Worm (Caenorhabditis elegans) whole organism, L2 larva: ENCODE measurements around the gene pigq-1.

Experiments used
- C34F6.9 ChIP-seq: fragments of 150-350 bp; optimal IDR thresholded peaks from 2 replicates; lab custom pipeline; 2014; ENCODE audit warnings: missing biosample characterization, missing genetic modification characterization
- F13H6.1 ChIP-seq: sonication (generic microtip); optimal IDR thresholded peaks from 2 replicates; lab custom pipeline; 2016; ENCODE audit warnings: missing genetic modification characterization, missing compliant biosample characterization
- Y55F3AM.14 ChIP-seq: fragments of 200-800 bp; sonication (Bioruptor generic); optimal IDR thresholded peaks from 2 replicates; lab custom pipeline; 2018; ENCODE audit warnings: mild to moderate bottlenecking, missing genetic modification characterization, missing compliant biosample characterization
- ZK546.5 ChIP-seq: sonication (generic microtip); optimal IDR thresholded peaks from 2 replicates; lab custom pipeline; 2017; ENCODE audit warnings: missing biosample characterization, missing genetic modification characterization
- alr-1 ChIP-seq: fragments of 150-350 bp; optimal IDR thresholded peaks from 2 replicates; lab custom pipeline; 2014; ENCODE audit warnings: missing biosample characterization, missing genetic modification characterization
- aly-2 ChIP-seq: fragments of 150-350 bp; optimal IDR thresholded peaks from 2 replicates; lab custom pipeline; 2014; ENCODE audit warnings: missing biosample characterization, missing genetic modification characterization
- ama-1 ChIP-seq: fragments of 150-350 bp; optimal IDR thresholded peaks from 2 replicates; lab custom pipeline; 2018; ENCODE audit warnings: inconsistent platforms
- blmp-1 ChIP-seq: sonication (generic microtip); optimal IDR thresholded peaks from 2 replicates; lab custom pipeline; 2017; ENCODE audit warnings: missing genetic modification characterization, mild to moderate bottlenecking, missing compliant biosample characterization, antibody characterized with exemption, moderate library complexity; ENCODE audit not compliant: insufficient read depth
- ceh-16 ChIP-seq: fragments of 150-350 bp; optimal IDR thresholded peaks from 2 replicates; lab custom pipeline; 2014; ENCODE audit warnings: missing biosample characterization, missing genetic modification characterization
- ceh-82 ChIP-seq: fragments of 150-350 bp; optimal IDR thresholded peaks from 2 replicates; lab custom pipeline; 2014; ENCODE audit warnings: missing biosample characterization, missing genetic modification characterization
- crh-2 ChIP-seq: sonication (generic microtip); optimal IDR thresholded peaks from 2 replicates; lab custom pipeline; 2017; ENCODE audit warnings: missing biosample characterization, missing genetic modification characterization
- egl-27 ChIP-seq: sonication (generic microtip); optimal IDR thresholded peaks from 3 replicates; lab custom pipeline; 2017; ENCODE audit warnings: missing biosample characterization, missing genetic modification reagents, missing genetic modification characterization
- elt-1 ChIP-seq: fragments of 150-350 bp; optimal IDR thresholded peaks from 2 replicates; lab custom pipeline; 2014; ENCODE audit warnings: missing biosample characterization, missing genetic modification characterization
- elt-3 ChIP-seq: sonication (generic microtip); optimal IDR thresholded peaks from 2 replicates; lab custom pipeline; 2017; ENCODE audit warnings: missing biosample characterization, missing genetic modification characterization
- fos-1 ChIP-seq: fragments of 150-350 bp; optimal IDR thresholded peaks from 2 replicates; lab custom pipeline; 2014; ENCODE audit warnings: missing biosample characterization, missing genetic modification characterization
- gmeb-1 ChIP-seq: fragments of 150-350 bp; optimal IDR thresholded peaks from 2 replicates; lab custom pipeline; 2014; ENCODE audit warnings: missing biosample characterization, missing genetic modification characterization
- lin-11 ChIP-seq: fragments of 150-350 bp; sonication (generic microtip); optimal IDR thresholded peaks from 2 replicates; lab custom pipeline; 2014; ENCODE audit warnings: missing biosample characterization, missing genetic modification characterization, inconsistent platforms, mixed read lengths
- lin-13 ChIP-seq: fragments of 150-350 bp; optimal IDR thresholded peaks from 2 replicates; lab custom pipeline; 2014; ENCODE audit warnings: missing biosample characterization, missing genetic modification reagents, missing genetic modification characterization
- lin-39 ChIP-seq: fragments of 150-350 bp; optimal IDR thresholded peaks from 2 replicates; lab custom pipeline; 2014; ENCODE audit warnings: missing biosample characterization, missing genetic modification reagents, missing genetic modification characterization
- lsy-2 ChIP-seq, 2 experiments: fragments of 150-350 bp in 1 of 2; sonication (generic microtip) in 1 of 2; optimal IDR thresholded peaks; 2 replicates each; lab custom pipeline; 2014 to 2017; ENCODE audit warnings: missing biosample characterization in 2 of 2, missing genetic modification characterization in 2 of 2
- mbf-1 ChIP-seq: sonication (generic microtip); optimal IDR thresholded peaks from 2 replicates; lab custom pipeline; 2017; ENCODE audit warnings: missing biosample characterization, missing genetic modification characterization
- mdl-1 ChIP-seq, 2 experiments: fragments of 150-350 bp in 1 of 2; sonication (generic microtip) in 1 of 2; optimal IDR thresholded peaks; 2 replicates each; lab custom pipeline; 2017; ENCODE audit warnings: missing biosample characterization in 2 of 2, missing genetic modification characterization in 2 of 2
- nhr-11 ChIP-seq: fragments of 150-350 bp; optimal IDR thresholded peaks from 2 replicates; lab custom pipeline; 2014; ENCODE audit warnings: missing biosample characterization, missing genetic modification characterization
- nhr-12 ChIP-seq: fragments of 150-350 bp; optimal IDR thresholded peaks from 2 replicates; lab custom pipeline; 2014; ENCODE audit warnings: missing biosample characterization, missing genetic modification characterization
- nhr-21 ChIP-seq: fragments of 150-350 bp; optimal IDR thresholded peaks from 2 replicates; lab custom pipeline; 2014; ENCODE audit warnings: missing biosample characterization, missing genetic modification characterization
- nhr-23 ChIP-seq: fragments of 150-350 bp; optimal IDR thresholded peaks from 2 replicates; lab custom pipeline; 2014; ENCODE audit warnings: missing biosample characterization, missing genetic modification reagents, missing genetic modification characterization
- nhr-237 ChIP-seq: fragments of 150-350 bp; optimal IDR thresholded peaks from 2 replicates; lab custom pipeline; 2014; ENCODE audit warnings: missing biosample characterization, missing genetic modification characterization
- nhr-25 ChIP-seq: fragments of 150-350 bp; sonication (generic microtip); optimal IDR thresholded peaks from 3 replicates; lab custom pipeline; 2014; ENCODE audit warnings: missing biosample characterization, missing genetic modification characterization
- nhr-6 ChIP-seq: fragments of 150-350 bp; optimal IDR thresholded peaks from 2 replicates; lab custom pipeline; 2014; ENCODE audit warnings: missing biosample characterization, missing genetic modification characterization
- nhr-77 ChIP-seq: fragments of 150-350 bp; optimal IDR thresholded peaks from 2 replicates; lab custom pipeline; 2014; ENCODE audit warnings: missing biosample characterization, missing genetic modification characterization
- sem-4 ChIP-seq: fragments of 150-350 bp; optimal IDR thresholded peaks from 2 replicates; lab custom pipeline; 2014; ENCODE audit warnings: missing biosample characterization, missing genetic modification reagents, missing genetic modification characterization
- skn-1 ChIP-seq: sonication (generic microtip); optimal IDR thresholded peaks from 2 replicates; lab custom pipeline; 2017; ENCODE audit warnings: missing biosample characterization, missing genetic modification characterization
- sma-3 ChIP-seq: sonication (generic microtip); optimal IDR thresholded peaks from 2 replicates; lab custom pipeline; 2016; ENCODE audit warnings: missing genetic modification reagents, missing genetic modification characterization, missing compliant biosample characterization
- sma-9 ChIP-seq, 2 experiments: fragments of 150-350 bp in 1 of 2; sonication (generic microtip) in 1 of 2; optimal IDR thresholded peaks; 2 replicates each; lab custom pipeline; 2014 to 2016; ENCODE audit warnings: missing genetic modification characterization in 2 of 2, mild to moderate bottlenecking in 1 of 2, missing biosample characterization in 1 of 2, missing compliant biosample characterization in 1 of 2, missing genetic modification reagents in 1 of 2, moderate library complexity in 1 of 2
- unc-55 ChIP-seq: fragments of 150-350 bp; sonication (generic microtip); optimal IDR thresholded peaks from 3 replicates; lab custom pipeline; 2014; ENCODE audit warnings: missing biosample characterization, missing genetic modification reagents, missing genetic modification characterization
- unc-62 ChIP-seq: fragments of 150-350 bp; optimal IDR thresholded peaks from 2 replicates; lab custom pipeline; 2014; ENCODE audit warnings: missing biosample characterization, missing genetic modification reagents, missing genetic modification characterization
- zag-1 ChIP-seq: fragments of 150-350 bp; optimal IDR thresholded peaks from 2 replicates; lab custom pipeline; 2014; ENCODE audit warnings: missing biosample characterization, missing genetic modification characterization
- ztf-1 ChIP-seq: fragments of 200-800 bp; sonication (Bioruptor generic); conservative IDR thresholded peaks from 2 replicates; pipeline ENCODE4 v1.3.6; 2022; ENCODE audit warnings: missing genetic modification characterization, missing compliant biosample characterization

The pigq-1 gene

ce11 chrIV:11105724-11106123 is 41.3 kb downstream of the pigq-1 start, which contains the start of gene srlf-24:
srlf-24 (minus strand) TSS chrIV:11105824.
- TF ChIP-seq blmp-1 (tag; lab: Kevin White, UChicago) (no peak), sma-3 (no peak), ceh-16 (tag; lab: Kevin White, UChicago) (no peak), skn-1 (no peak), crh-2 (tag; lab: Kevin White, UChicago) (no peak), alr-1 (tag; lab: Kevin White, UChicago) (no peak), unc-55 (GFP tag; lab: Kevin White, UChicago) (no peak), ama-1 (lab: Kevin White, UChicago) (no peak), ZK546.5 (tag; lab: Kevin White, UChicago) (no peak), lin-13 (no peak), nhr-11 (tag; lab: Kevin White, UChicago) (no peak), aly-2 (no peak), ztf-1 (GFP tag; lab: Robert Waterston, UW) (no peak), lin-39 (tag; lab: Kevin White, UChicago) (no peak), fos-1 (tag; lab: Kevin White, UChicago) (no peak), elt-1 (tag; lab: Kevin White, UChicago) (no peak), gmeb-1 (tag; lab: Kevin White, UChicago) (no peak), F13H6.1 (tag; lab: Kevin White, UChicago) (no peak), sem-4 (tag; lab: Kevin White, UChicago) (no peak)

- TF ChIP-seq F13H6.1 (tag; lab: Kevin White, UChicago) (no peak), egl-27 (tag; lab: Kevin White, UChicago) (no peak), nhr-21 (tag; lab: Kevin White, UChicago) (no peak), nhr-237 (tag; lab: Kevin White, UChicago) (no peak), nhr-77 (tag; lab: Kevin White, UChicago) (no peak), lin-39 (tag; lab: Kevin White, UChicago) (no peak)
Observed at ce11 chrIV:11103501-11103900, 43.5 kb downstream of the pigq-1 start.

ce11 chrIV:11102608-11103007 is 44.4 kb downstream of the pigq-1 start, which contains the start of gene srlf-17:
srlf-17 (minus strand) TSS chrIV:11102708.
- TF ChIP-seq nhr-25 (tag; lab: Kevin White, UChicago) = no peak
- TF ChIP-seq ceh-82 = no peak
- TF ChIP-seq aly-2 = no peak
- TF ChIP-seq lin-11 (tag; lab: Kevin White, UChicago) = no peak
- TF ChIP-seq sma-9 (GFP tag; optimal IDR thresholded peaks at IDR 0.05; lab: Kevin White, UChicago) = no peak
- no peak for TF ChIP-seq sma-9 (tag; optimal IDR thresholded peaks at IDR 0.05; lab: Kevin White, UChicago)
- no peak for TF ChIP-seq nhr-11 (tag; lab: Kevin White, UChicago)
- no peak for TF ChIP-seq lsy-2 (tag; optimal IDR thresholded peaks at IDR 0.05; lab: Kevin White, UChicago)

DNA sequence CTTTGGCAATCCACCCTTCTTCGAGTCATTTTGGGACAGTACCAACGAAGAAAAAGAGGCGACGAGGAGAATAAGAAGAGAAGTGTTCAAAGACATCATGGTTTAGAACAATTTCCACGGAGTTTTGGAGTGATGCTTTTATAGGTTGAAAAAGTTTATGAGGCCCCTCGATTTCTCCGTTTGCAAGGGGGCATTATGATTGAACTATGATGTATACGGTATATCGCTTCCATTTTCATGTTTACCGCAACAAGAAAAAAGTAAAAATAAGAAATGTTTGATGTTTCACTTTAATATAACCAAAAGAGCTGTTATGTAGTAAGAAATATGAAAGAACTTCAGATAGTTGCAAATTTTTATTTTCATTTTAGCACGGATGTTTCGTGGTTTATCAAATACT is 45.7 kb downstream of the pigq-1 start, which contains the start of gene srlf-18:
srlf-18 (minus strand) TSS at position 101 of the 400 bp plus-strand sequence.
- no peak for TF ChIP-seq nhr-25 (tag; lab: Kevin White, UChicago)
- TF ChIP-seq Y55F3AM.14 (GFP tag; lab: Kevin White, UChicago) = no peak
- no peak for TF ChIP-seq aly-2
- TF ChIP-seq F13H6.1 (tag; lab: Kevin White, UChicago) = no peak
- no peak for TF ChIP-seq gmeb-1 (tag; lab: Kevin White, UChicago)
- no peak for TF ChIP-seq sma-3
- TF ChIP-seq zag-1 (tag; lab: Kevin White, UChicago) = no peak
- TF ChIP-seq mdl-1 (tag; optimal IDR thresholded peaks at IDR 0.05; lab: Kevin White, UChicago) = no peak
- TF ChIP-seq nhr-23 (tag; lab: Kevin White, UChicago) = no peak

DNA sequence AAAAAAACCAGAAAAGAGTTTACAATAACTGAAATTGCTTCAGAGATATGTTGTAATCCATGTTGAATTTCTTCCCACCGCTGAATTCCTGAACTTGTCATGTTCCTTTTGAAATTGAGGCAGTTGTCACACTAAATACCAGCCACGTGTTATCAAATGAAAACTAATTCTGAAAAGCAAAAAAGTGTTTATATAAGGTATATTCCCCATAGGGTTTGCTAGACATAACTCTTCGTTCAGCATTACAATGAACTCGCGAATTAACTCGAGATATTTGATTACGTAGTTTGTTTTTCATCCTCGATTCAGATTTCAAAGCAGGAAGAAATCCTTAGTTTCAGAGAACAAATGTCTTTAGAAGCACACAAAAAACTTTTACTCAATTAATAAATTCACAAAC is 46.8 kb downstream of the pigq-1 start, which contains the start of gene str-3:
str-3 (minus strand) TSS at position 101 of the 400 bp plus-strand sequence.
- no peak for TF ChIP-seq alr-1 (tag; lab: Kevin White, UChicago)
- TF ChIP-seq elt-3 (tag; lab: Kevin White, UChicago) = no peak
- TF ChIP-seq gmeb-1 (tag; lab: Kevin White, UChicago) = no peak
- TF ChIP-seq nhr-6 (tag; lab: Kevin White, UChicago) = no peak
- TF ChIP-seq lin-11 (tag; lab: Kevin White, UChicago) = no peak
- TF ChIP-seq nhr-77 (tag; lab: Kevin White, UChicago) = no peak
- no peak for TF ChIP-seq unc-55 (GFP tag; lab: Kevin White, UChicago)
- TF ChIP-seq mbf-1 (tag; lab: Kevin White, UChicago) = no peak
- no peak for TF ChIP-seq nhr-237 (tag; lab: Kevin White, UChicago)
- TF ChIP-seq F13H6.1 (tag; lab: Kevin White, UChicago) = no peak
- TF ChIP-seq nhr-12 = no peak
- no peak for TF ChIP-seq lin-39 (tag; lab: Kevin White, UChicago)
- no peak for TF ChIP-seq nhr-11 (tag; lab: Kevin White, UChicago)
- TF ChIP-seq ztf-1 (GFP tag; lab: Robert Waterston, UW) = no peak
- no peak for TF ChIP-seq C34F6.9 (tag; lab: Kevin White, UChicago)
- TF ChIP-seq unc-62 (GFP tag; lab: Kevin White, UChicago) = no peak
- no peak for TF ChIP-seq crh-2 (tag; lab: Kevin White, UChicago)
